Fruit fly (Drosophila melanogaster) whole organism, embryonic: ENCODE results near the gene Cdc27.

Source experiments
- Bdp1 ChIP-seq: fragments of 200-800 bp; sonication (Bioruptor generic); optimal IDR thresholded peaks from 3 replicates; lab custom pipeline; 2016; ENCODE audit warnings: missing biosample characterization, missing genetic modification characterization
- CG10654 ChIP-seq: fragments of 200-800 bp; sonication (Bioruptor generic); optimal IDR thresholded peaks from 2 replicates; lab custom pipeline; 2016; ENCODE audit warnings: missing biosample characterization, missing genetic modification characterization
- CG11696 ChIP-seq: fragments of 200-800 bp; sonication (Bioruptor generic); IDR thresholded peaks from 2 replicates; pipeline ENCODE4 v1.3.6; 2022; ENCODE audit warnings: missing biosample characterization, missing genetic modification characterization
- CG11723 ChIP-seq: fragments of 200-800 bp; sonication (Bioruptor generic); optimal IDR thresholded peaks from 2 replicates; lab custom pipeline; 2017; ENCODE audit warnings: missing biosample characterization, mild to moderate bottlenecking, missing genetic modification characterization
- CG12155 ChIP-seq: fragments of 200-800 bp; sonication (Bioruptor generic); optimal IDR thresholded peaks from 3 replicates; lab custom pipeline; 2016; ENCODE audit warnings: missing biosample characterization, missing genetic modification characterization
- CG12942 ChIP-seq: fragments of 200-800 bp; sonication (Bioruptor generic); optimal IDR thresholded peaks from 3 replicates; lab custom pipeline; 2016; ENCODE audit warnings: missing biosample characterization, missing genetic modification characterization
- CG13775 ChIP-seq: fragments of 200-800 bp; sonication (Bioruptor generic); optimal IDR thresholded peaks from 3 replicates; lab custom pipeline; 2017; ENCODE audit warnings: missing biosample characterization, mild to moderate bottlenecking, missing genetic modification characterization
- CG14667 ChIP-seq: fragments of 200-800 bp; sonication (Bioruptor generic); IDR thresholded peaks from 2 replicates; pipeline ENCODE4 v1.3.6; 2022; ENCODE audit warnings: missing biosample characterization, missing genetic modification characterization
- CG15601 ChIP-seq: fragments of 200-800 bp; sonication (Bioruptor generic); optimal IDR thresholded peaks from 3 replicates; lab custom pipeline; 2019; ENCODE audit warnings: missing biosample characterization, mild to moderate bottlenecking, missing genetic modification characterization, moderate library complexity
- CG1602 ChIP-seq: fragments of 200-800 bp; sonication (Bioruptor generic); optimal IDR thresholded peaks from 3 replicates; lab custom pipeline; 2016; ENCODE audit warnings: missing biosample characterization, missing genetic modification characterization
- CG16779 ChIP-seq: fragments of 200-800 bp; sonication (Bioruptor generic); IDR thresholded peaks from 2 replicates; pipeline ENCODE4 v1.3.6; 2022; ENCODE audit warnings: missing biosample characterization, missing genetic modification characterization
- CG17361 ChIP-seq: fragments of 200-800 bp; sonication (Bioruptor generic); IDR thresholded peaks from 3 replicates; pipeline ENCODE4 v1.3.6; 2022; ENCODE audit warnings: missing biosample characterization, missing genetic modification characterization
- CG34422 ChIP-seq: fragments of 200-800 bp; sonication (Bioruptor generic); IDR thresholded peaks from 3 replicates; pipeline ENCODE4 v1.3.6; 2022; ENCODE audit warnings: missing biosample characterization, missing genetic modification characterization
- CG4617 ChIP-seq: fragments of 200-800 bp; sonication (Bioruptor generic); optimal IDR thresholded peaks from 3 replicates; lab custom pipeline; 2016; ENCODE audit warnings: missing biosample characterization, missing genetic modification characterization, borderline replicate concordance
- CG6175 ChIP-seq: fragments of 200-800 bp; sonication (Bioruptor generic); IDR thresholded peaks from 3 replicates; pipeline ENCODE4 v1.3.6; 2022; ENCODE audit warnings: missing biosample characterization, missing genetic modification characterization
- CG6272 ChIP-seq: fragments of 200-800 bp; sonication (Bioruptor generic); IDR thresholded peaks from 2 replicates; pipeline ENCODE4 v1.3.6; 2022; ENCODE audit warnings: missing biosample characterization, missing genetic modification characterization
- CG6689 ChIP-seq: fragments of 200-800 bp; sonication (Bioruptor generic); IDR thresholded peaks from 2 replicates; pipeline ENCODE4 v1.3.6; 2022; ENCODE audit warnings: missing biosample characterization, missing genetic modification characterization
- CG9609 ChIP-seq: fragments of 200-800 bp; sonication (Bioruptor generic); optimal IDR thresholded peaks from 3 replicates; lab custom pipeline; 2016; ENCODE audit warnings: missing biosample characterization, missing genetic modification characterization
- Camta ChIP-seq: fragments of 200-800 bp; sonication (Bioruptor generic); optimal IDR thresholded peaks from 2 replicates; lab custom pipeline; 2016; ENCODE audit warnings: missing biosample characterization, missing genetic modification characterization
- Chrac-16 ChIP-seq: fragments of 200-800 bp; sonication (Bioruptor generic); optimal IDR thresholded peaks from 3 replicates; lab custom pipeline; 2016; ENCODE audit warnings: missing biosample characterization, missing genetic modification characterization
- D ChIP-seq, 2 experiments: fragments of 200-800 bp in 1 of 2; fragments of >200 bp in 1 of 2; sonication (Bioruptor generic) in 1 of 2; optimal IDR thresholded peaks; 2 replicates in 1 of 2; 3 replicates in 1 of 2; lab custom pipeline; 2017; ENCODE audit warnings: mild to moderate bottlenecking in 1 of 2, missing biosample characterization in 1 of 2, missing genetic modification characterization in 1 of 2, missing genetic modification reagents in 1 of 2
- Dad ChIP-seq: fragments of 200-800 bp; sonication (Bioruptor generic); optimal IDR thresholded peaks from 3 replicates; lab custom pipeline; 2016; ENCODE audit warnings: missing biosample characterization, missing genetic modification characterization
- E2f2 ChIP-seq: fragments of 200-800 bp; sonication (Bioruptor generic); IDR thresholded peaks from 2 replicates; pipeline ENCODE4 v1.3.6; 2022; ENCODE audit warnings: missing biosample characterization, missing genetic modification characterization
- Eip74EF ChIP-seq, 2 experiments: fragments of 200-800 bp in 1 of 2; fragments of >200 bp in 1 of 2; sonication (Bioruptor generic) in 1 of 2; optimal IDR thresholded peaks; 2 replicates each; lab custom pipeline; 2017 to 2019; ENCODE audit warnings: missing biosample characterization in 2 of 2, missing genetic modification characterization in 2 of 2, mild to moderate bottlenecking in 1 of 2, moderate library complexity in 1 of 2
- Ets97D ChIP-seq: fragments of 200-800 bp; sonication (Bioruptor generic); optimal IDR thresholded peaks from 3 replicates; lab custom pipeline; 2016; ENCODE audit warnings: missing biosample characterization, missing genetic modification characterization
- Fer2 ChIP-seq: fragments of 200-800 bp; sonication (Bioruptor generic); optimal IDR thresholded peaks from 2 replicates; lab custom pipeline; 2018; ENCODE audit warnings: missing biosample characterization, mild to moderate bottlenecking, missing genetic modification characterization, moderate library complexity
- HLHmδ ChIP-seq: fragments of 200-800 bp; sonication (Bioruptor generic); optimal IDR thresholded peaks from 2 replicates; lab custom pipeline; 2018; ENCODE audit warnings: missing biosample characterization, mild to moderate bottlenecking, missing genetic modification characterization, moderate library complexity
- Hr39 ChIP-seq: fragments of >200 bp; optimal IDR thresholded peaks from 2 replicates; lab custom pipeline; 2017
- NC2β ChIP-seq: fragments of 200-800 bp; sonication (Bioruptor generic); optimal IDR thresholded peaks from 2 replicates; lab custom pipeline; 2016; ENCODE audit warnings: missing biosample characterization, missing genetic modification characterization
- Optix ChIP-seq: fragments of 200-800 bp; sonication (Bioruptor generic); IDR thresholded peaks from 3 replicates; pipeline ENCODE4 v1.3.6; 2022; ENCODE audit warnings: missing biosample characterization, missing genetic modification characterization
- Ptx1 ChIP-seq: fragments of 200-800 bp; sonication (Bioruptor generic); IDR thresholded peaks from 2 replicates; pipeline ENCODE4 v1.3.6; 2022; ENCODE audit warnings: missing biosample characterization, missing genetic modification characterization
- Sry-δ ChIP-seq: fragments of 200-800 bp; sonication (Bioruptor generic); optimal IDR thresholded peaks from 2 replicates; lab custom pipeline; 2016; ENCODE audit warnings: missing biosample characterization, missing genetic modification characterization
- bigmax ChIP-seq: fragments of 200-800 bp; sonication (Bioruptor generic); optimal IDR thresholded peaks from 2 replicates; lab custom pipeline; 2018; ENCODE audit warnings: missing biosample characterization, mild to moderate bottlenecking, missing genetic modification characterization
- cg ChIP-seq: fragments of 200-800 bp; sonication (Bioruptor generic); optimal IDR thresholded peaks from 3 replicates; lab custom pipeline; 2019; ENCODE audit warnings: missing biosample characterization, mild to moderate bottlenecking, missing genetic modification characterization, moderate library complexity
- chif ChIP-seq, 2 experiments: fragments of 200-800 bp; sonication (Bioruptor generic); optimal IDR thresholded peaks; 3 replicates each; lab custom pipeline; 2016; ENCODE audit warnings: missing biosample characterization in 2 of 2, missing genetic modification characterization in 2 of 2
- da ChIP-seq: fragments of 200-800 bp; sonication (Bioruptor generic); optimal IDR thresholded peaks from 2 replicates; lab custom pipeline; 2016; ENCODE audit warnings: missing biosample characterization, missing genetic modification characterization
- dm ChIP-seq: fragments of 200-800 bp; sonication (Bioruptor generic); optimal IDR thresholded peaks from 3 replicates; lab custom pipeline; 2016; ENCODE audit warnings: missing biosample characterization, missing genetic modification characterization
- ems ChIP-seq: fragments of 200-800 bp; sonication (Bioruptor generic); optimal IDR thresholded peaks from 3 replicates; lab custom pipeline; 2016; ENCODE audit warnings: missing biosample characterization, missing genetic modification characterization
- maf-S ChIP-seq: fragments of 200-800 bp; sonication (Bioruptor generic); optimal IDR thresholded peaks from 2 replicates; lab custom pipeline; 2016; ENCODE audit warnings: missing biosample characterization, missing genetic modification characterization
- org-1 ChIP-seq: fragments of 200-800 bp; sonication (Bioruptor generic); optimal IDR thresholded peaks from 2 replicates; lab custom pipeline; 2017; ENCODE audit warnings: missing biosample characterization, missing genetic modification characterization
- peb ChIP-seq: fragments of 200-800 bp; sonication (Bioruptor generic); IDR thresholded peaks from 2 replicates; pipeline ENCODE4 v1.3.6; 2022; ENCODE audit warnings: missing biosample characterization, missing genetic modification characterization
- pita ChIP-seq: fragments of 200-800 bp; sonication (Bioruptor generic); optimal IDR thresholded peaks from 2 replicates; lab custom pipeline; 2017; ENCODE audit warnings: missing biosample characterization, mild to moderate bottlenecking, missing genetic modification characterization
- ranshi ChIP-seq: fragments of 200-800 bp; sonication (Bioruptor generic); IDR thresholded peaks from 2 replicates; pipeline ENCODE4 v1.3.6; 2022; ENCODE audit warnings: missing biosample characterization, missing genetic modification characterization
- sim ChIP-seq: fragments of 200-800 bp; sonication (Bioruptor generic); IDR thresholded peaks from 2 replicates; pipeline ENCODE4 v1.3.6; 2022; ENCODE audit warnings: missing biosample characterization, missing genetic modification characterization
- slbo ChIP-seq: fragments of 200-800 bp; sonication (Bioruptor generic); IDR thresholded peaks from 2 replicates; pipeline ENCODE4 v1.3.6; 2022; ENCODE audit warnings: missing biosample characterization, missing genetic modification characterization
- tll ChIP-seq, 2 experiments: fragments of 200-800 bp in 1 of 2; fragments of >200 bp in 1 of 2; sonication (Bioruptor generic) in 1 of 2; optimal IDR thresholded peaks; 2 replicates each; lab custom pipeline; 2017 to 2019; ENCODE audit warnings: missing biosample characterization in 2 of 2, missing genetic modification characterization in 2 of 2, mild to moderate bottlenecking in 1 of 2, moderate library complexity in 1 of 2
- unc-4 ChIP-seq: fragments of 200-800 bp; sonication (Bioruptor generic); IDR thresholded peaks from 2 replicates; pipeline ENCODE4 v1.3.6; 2022; ENCODE audit warnings: missing biosample characterization, missing genetic modification characterization; ENCODE audit not compliant: partially characterized antibody
- wek ChIP-seq: fragments of 200-800 bp; sonication (Bioruptor generic); optimal IDR thresholded peaks from 3 replicates; lab custom pipeline; 2018; ENCODE audit warnings: missing biosample characterization, mild to moderate bottlenecking, missing genetic modification characterization, moderate library complexity
- z ChIP-seq: fragments of 200-800 bp; sonication (Bioruptor generic); IDR thresholded peaks from 3 replicates; pipeline ENCODE4 v1.3.6; 2022; ENCODE audit warnings: missing biosample characterization, missing genetic modification characterization
- zf30C ChIP-seq: fragments of 200-800 bp; sonication (Bioruptor generic); optimal IDR thresholded peaks from 3 replicates; lab custom pipeline; 2018; ENCODE audit warnings: missing biosample characterization, mild to moderate bottlenecking, missing genetic modification characterization

The Cdc27 gene

DNA sequence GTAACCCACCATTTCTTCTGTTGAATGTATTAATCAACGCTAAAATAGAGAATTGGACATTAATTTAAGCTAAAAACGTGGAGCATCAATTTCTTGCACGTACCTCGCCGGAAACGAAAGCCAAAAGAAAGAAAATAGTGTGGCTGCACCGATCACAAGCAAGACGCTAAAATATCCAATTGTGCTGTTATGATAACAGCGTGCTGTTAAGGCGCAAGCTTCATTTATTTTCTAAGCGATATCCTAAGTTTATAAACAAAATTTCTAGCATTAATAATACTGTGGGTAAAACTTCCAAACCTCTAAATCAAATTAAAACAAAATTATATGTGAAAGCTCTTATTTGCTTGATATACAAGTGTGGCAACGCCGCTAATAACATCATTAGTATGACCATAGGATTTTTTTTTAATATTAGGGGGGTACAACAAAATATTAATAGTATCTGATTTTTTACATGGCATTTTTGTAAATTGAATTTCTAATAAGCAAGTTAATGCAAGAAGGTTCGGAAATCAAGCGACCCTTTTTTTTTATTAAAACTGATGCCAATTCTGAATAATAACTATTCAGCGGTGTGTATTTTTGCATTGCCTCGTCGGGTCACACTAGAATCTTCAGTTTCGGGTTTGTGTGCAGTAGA is 7.8 kb downstream of the Cdc27 start, which contains the start of the genes RpL18 and Neos (continued):
- TF ChIP-seq E2f2 (GFP tag; lab: Robert Waterston, UW) = peak; percentile 49
- TF ChIP-seq zf30C = no peak
- peak; percentile 56; the same call in 1 of the 3 replicates for TF ChIP-seq Optix (GFP tag; lab: Robert Waterston, UW)
- TF ChIP-seq ems (GFP tag; lab: Kevin White, UChicago) = peak; percentile 45
- no peak for TF ChIP-seq CG16779
- no peak for TF ChIP-seq Hr39
- TF ChIP-seq CG10654 = peak; percentile 40
- peak; percentile 92 for TF ChIP-seq NC2β (GFP tag; lab: Kevin White, UChicago)
- TF ChIP-seq CG11696 (GFP tag; lab: Robert Waterston, UW) = peak; percentile 10
- peak; percentile 65 for TF ChIP-seq CG12155 (GFP tag; lab: Kevin White, UChicago)
- peak; percentile 79; the same call in 2 of the 3 replicates for TF ChIP-seq CG17361
- peak; percentile 54; the same call in 1 of the 3 replicates for TF ChIP-seq CG34422 (GFP tag; lab: Robert Waterston, UW)
- TF ChIP-seq HLHmδ (GFP tag; lab: Kevin White, UChicago) = peak; percentile 72
- TF ChIP-seq CG1602 (GFP tag; lab: Kevin White, UChicago) = peak; percentile 55
- no peak for TF ChIP-seq z (GFP tag; lab: Robert Waterston, UW)
- peak; percentile 64 for TF ChIP-seq slbo (GFP tag; lab: Robert Waterston, UW)
- TF ChIP-seq chif (GFP tag; optimal IDR thresholded peaks at IDR 0.05; lab: Kevin White, UChicago) = peak; percentile 49 to 56
- TF ChIP-seq Ets97D (GFP tag; lab: Kevin White, UChicago) = peak; percentile 99
- TF ChIP-seq wek = peak; percentile 87
- TF ChIP-seq unc-4 (GFP tag; lab: Robert Waterston, UW) = no peak
- peak; percentile 49 for TF ChIP-seq CG9609
- peak; percentile 65 for TF ChIP-seq Camta (GFP tag; lab: Kevin White, UChicago)
- TF ChIP-seq Sry-δ (GFP tag; lab: Kevin White, UChicago) = peak; percentile 48
- TF ChIP-seq CG11723 (GFP tag; lab: Kevin White, UChicago) = peak; percentile 41
- peak; percentile 41 for TF ChIP-seq CG4617 (GFP tag; lab: Kevin White, UChicago)
- TF ChIP-seq org-1 (GFP tag; lab: Kevin White, UChicago) = peak; percentile 76
- TF ChIP-seq pita (GFP tag; lab: Kevin White, UChicago) = no peak
- peak; percentile 64 for TF ChIP-seq bigmax (GFP tag; lab: Kevin White, UChicago)
- TF ChIP-seq peb (GFP tag; lab: Robert Waterston, UW) = no peak
- TF ChIP-seq CG6689 (GFP tag; lab: Robert Waterston, UW) = 0 out of 2 replicates have a peak, but pooled peaks have one; percentile 40
- TF ChIP-seq ranshi (GFP tag; lab: Robert Waterston, UW) = peak; percentile 57
- TF ChIP-seq CG6272 (GFP tag; lab: Robert Waterston, UW) = no peak
- TF ChIP-seq da (GFP tag; lab: Kevin White, UChicago) = no peak
- peak in 1 of 2 experiments; percentile 47 for TF ChIP-seq Eip74EF (GFP tag; optimal IDR thresholded peaks at IDR 0.05; lab: Kevin White, UChicago)
- peak; percentile 69 for TF ChIP-seq Chrac-16 (GFP tag; lab: Kevin White, UChicago)
- TF ChIP-seq tll (GFP tag; optimal IDR thresholded peaks at IDR 0.05; lab: Kevin White, UChicago) = peak in 1 of 2 experiments; percentile 25
- TF ChIP-seq Fer2 (tag; lab: Kevin White, UChicago) = peak; percentile 58
- TF ChIP-seq CG13775 (GFP tag; lab: Kevin White, UChicago) = peak; percentile 89
- 0 out of 2 replicates have a peak, but pooled peaks have one; percentile 18 for TF ChIP-seq CG14667 (GFP tag; lab: Robert Waterston, UW)
- TF ChIP-seq Dad = peak; percentile 56
- TF ChIP-seq dm = peak; percentile 93
- TF ChIP-seq CG6175 (GFP tag; lab: Robert Waterston, UW) = no peak
- no peak for TF ChIP-seq D (optimal IDR thresholded peaks at IDR 0.05; lab: Kevin White, UChicago)
- TF ChIP-seq D (GFP tag; optimal IDR thresholded peaks at IDR 0.05; lab: Kevin White, UChicago) = peak; percentile 41
- TF ChIP-seq maf-S (GFP tag; lab: Kevin White, UChicago) = peak; percentile 38
- peak; percentile 47; the same call in 1 of the 2 replicates for TF ChIP-seq sim (GFP tag; lab: Robert Waterston, UW)
- TF ChIP-seq cg (GFP tag; lab: Kevin White, UChicago) = no peak
- peak; percentile 11 for TF ChIP-seq CG12942 (GFP tag; lab: Kevin White, UChicago)
- peak; percentile 66 for TF ChIP-seq Bdp1
- TF ChIP-seq Ptx1 (GFP tag; lab: Robert Waterston, UW) = peak; percentile 57
- TF ChIP-seq CG15601 (tag; lab: Kevin White, UChicago) = peak; percentile 80
